Worm (Caenorhabditis elegans) whole organism, late embryonic: ENCODE results near the gene tps-2.
"Not testable (repeated sequence)": the region's sequence is repeated elsewhere in the genome, so short reads cannot be mapped to it uniquely, and the experiment has no call there.

Source experiments
- C08G9.2 ChIP-seq: sonication (generic microtip); optimal IDR thresholded peaks from 2 replicates; lab custom pipeline; 2016; ENCODE audit warnings: mild to moderate bottlenecking, missing genetic modification characterization, moderate library complexity, missing compliant biosample characterization
- K09A11.1 ChIP-seq: sonication (generic microtip); optimal IDR thresholded peaks from 2 replicates; lab custom pipeline; 2017; ENCODE audit warnings: antibody characterized with exemption, mild to moderate bottlenecking, missing genetic modification characterization, missing compliant biosample characterization; ENCODE audit not compliant: insufficient read depth
- Y22D7AL.16 ChIP-seq: sonication (generic microtip); optimal IDR thresholded peaks from 2 replicates; lab custom pipeline; 2016; ENCODE audit warnings: missing genetic modification characterization, missing compliant biosample characterization
- ahr-1 ChIP-seq: sonication (generic microtip); optimal IDR thresholded peaks from 2 replicates; lab custom pipeline; 2016; ENCODE audit warnings: missing genetic modification characterization, missing compliant biosample characterization
- ceh-14 ChIP-seq: sonication (generic microtip); optimal IDR thresholded peaks from 2 replicates; lab custom pipeline; 2016; ENCODE audit warnings: missing genotype, missing genetic modification characterization, missing compliant biosample characterization
- ceh-18 ChIP-seq: sonication (generic microtip); optimal IDR thresholded peaks from 2 replicates; lab custom pipeline; 2016; ENCODE audit warnings: missing genetic modification characterization, missing compliant biosample characterization
- ceh-2 ChIP-seq: sonication (generic microtip); optimal IDR thresholded peaks from 2 replicates; lab custom pipeline; 2016; ENCODE audit warnings: missing genotype, missing genetic modification characterization, missing compliant biosample characterization
- ceh-31 ChIP-seq: sonication (generic microtip); optimal IDR thresholded peaks from 2 replicates; lab custom pipeline; 2016; ENCODE audit warnings: missing genetic modification characterization, missing compliant biosample characterization
- ceh-34 ChIP-seq: sonication (generic microtip); optimal IDR thresholded peaks from 2 replicates; lab custom pipeline; 2016; ENCODE audit warnings: mild to moderate bottlenecking, missing genetic modification characterization, missing compliant biosample characterization
- ceh-45 ChIP-seq: fragments of 200-800 bp; sonication (Bioruptor generic); IDR thresholded peaks from 2 replicates; pipeline ENCODE4 v1.3.6; 2022; ENCODE audit warnings: missing genetic modification reagents, missing genetic modification characterization, missing compliant biosample characterization
- ceh-6 ChIP-seq: fragments of 200-800 bp; sonication (Bioruptor generic); optimal IDR thresholded peaks from 2 replicates; lab custom pipeline; 2018; ENCODE audit warnings: mild to moderate bottlenecking, missing genetic modification characterization, missing compliant biosample characterization
- che-1 ChIP-seq: sonication (generic microtip); optimal IDR thresholded peaks from 2 replicates; lab custom pipeline; 2016; ENCODE audit warnings: mild to moderate bottlenecking, missing genetic modification characterization, missing compliant biosample characterization
- dve-1 ChIP-seq: sonication (generic microtip); optimal IDR thresholded peaks from 2 replicates; lab custom pipeline; 2017; ENCODE audit warnings: antibody characterized with exemption, mild to moderate bottlenecking, missing genetic modification characterization, missing compliant biosample characterization
- elt-2 ChIP-seq: sonication (generic microtip); optimal IDR thresholded peaks from 2 replicates; lab custom pipeline; 2016; ENCODE audit warnings: missing genetic modification reagents, missing genetic modification characterization, missing compliant biosample characterization
- elt-4 ChIP-seq: sonication (generic microtip); optimal IDR thresholded peaks from 2 replicates; lab custom pipeline; 2016; ENCODE audit warnings: missing genetic modification characterization, missing compliant biosample characterization
- ets-4 ChIP-seq: sonication (generic microtip); optimal IDR thresholded peaks from 2 replicates; lab custom pipeline; 2016; ENCODE audit warnings: missing genetic modification characterization, missing compliant biosample characterization
- eyg-1 ChIP-seq: sonication (generic microtip); optimal IDR thresholded peaks from 2 replicates; lab custom pipeline; 2016; ENCODE audit warnings: missing genotype, missing genetic modification characterization, missing compliant biosample characterization
- fax-1 ChIP-seq: sonication (generic microtip); optimal IDR thresholded peaks from 2 replicates; lab custom pipeline; 2016; ENCODE audit warnings: missing genotype, missing genetic modification characterization, missing compliant biosample characterization
- fkh-10 ChIP-seq: fragments of 150-350 bp; optimal IDR thresholded peaks from 2 replicates; lab custom pipeline; 2014; ENCODE audit warnings: missing biosample characterization, missing genetic modification reagents, missing genetic modification characterization
- hlh-15 ChIP-seq: sonication (generic microtip); optimal IDR thresholded peaks from 2 replicates; lab custom pipeline; 2016; ENCODE audit warnings: missing genetic modification characterization, missing compliant biosample characterization
- hlh-8 ChIP-seq: sonication (generic microtip); optimal IDR thresholded peaks from 2 replicates; lab custom pipeline; 2016; ENCODE audit warnings: missing genotype, missing genetic modification characterization, missing compliant biosample characterization
- lin-11 ChIP-seq: fragments of 200-800 bp; sonication (Bioruptor generic); optimal IDR thresholded peaks from 2 replicates; lab custom pipeline; 2018; ENCODE audit warnings: mild to moderate bottlenecking, missing genetic modification characterization, missing compliant biosample characterization
- madf-2 ChIP-seq: sonication (generic microtip); optimal IDR thresholded peaks from 2 replicates; lab custom pipeline; 2017; ENCODE audit warnings: missing genetic modification characterization, missing compliant biosample characterization
- mec-3 ChIP-seq: sonication (generic microtip); optimal IDR thresholded peaks from 2 replicates; lab custom pipeline; 2016; ENCODE audit warnings: borderline replicate concordance, missing genetic modification characterization, missing compliant biosample characterization
- nfya-1 ChIP-seq: sonication (generic microtip); optimal IDR thresholded peaks from 2 replicates; lab custom pipeline; 2017; ENCODE audit warnings: missing genetic modification characterization, mild to moderate bottlenecking, missing compliant biosample characterization, antibody characterized with exemption, moderate library complexity
- npax-4 ChIP-seq: sonication (generic microtip); optimal IDR thresholded peaks from 2 replicates; lab custom pipeline; 2016; ENCODE audit warnings: missing genetic modification characterization, missing compliant biosample characterization
- odd-2 ChIP-seq: sonication (generic microtip); optimal IDR thresholded peaks from 2 replicates; lab custom pipeline; 2017; ENCODE audit warnings: antibody characterized with exemption, mild to moderate bottlenecking, missing genetic modification characterization, missing compliant biosample characterization
- pha-2 ChIP-seq: sonication (generic microtip); optimal IDR thresholded peaks from 2 replicates; lab custom pipeline; 2017; ENCODE audit warnings: mild to moderate bottlenecking, missing genetic modification characterization, missing compliant biosample characterization
- pha-4 ChIP-seq: fragments of 150-350 bp; optimal IDR thresholded peaks from 2 replicates; lab custom pipeline; 2018; ENCODE audit warnings: missing biosample characterization, missing genetic modification reagents, missing genetic modification characterization
- pqm-1 ChIP-seq: sonication (generic microtip); optimal IDR thresholded peaks from 2 replicates; lab custom pipeline; 2016; ENCODE audit warnings: missing genetic modification characterization, missing compliant biosample characterization
- ref-2 ChIP-seq: sonication (generic microtip); optimal IDR thresholded peaks from 2 replicates; lab custom pipeline; 2016; ENCODE audit warnings: missing genetic modification characterization, missing compliant biosample characterization
- rnt-1 ChIP-seq: sonication (generic microtip); optimal IDR thresholded peaks from 2 replicates; lab custom pipeline; 2016; ENCODE audit warnings: missing genetic modification characterization, missing compliant biosample characterization
- sox-2 ChIP-seq: fragments of 200-800 bp; sonication (Bioruptor generic); IDR thresholded peaks from 2 replicates; pipeline ENCODE4 v1.3.6; 2022; ENCODE audit warnings: missing genetic modification reagents, missing genetic modification characterization, missing compliant biosample characterization
- sox-4 ChIP-seq: sonication (generic microtip); optimal IDR thresholded peaks from 2 replicates; lab custom pipeline; 2017; ENCODE audit warnings: mild to moderate bottlenecking, missing genetic modification characterization, inconsistent platforms, missing compliant biosample characterization
- syd-9 ChIP-seq: sonication (generic microtip); optimal IDR thresholded peaks from 2 replicates; lab custom pipeline; 2016; ENCODE audit warnings: mild to moderate bottlenecking, missing genetic modification characterization, moderate library complexity, missing compliant biosample characterization
- tbx-2 ChIP-seq: sonication (generic microtip); optimal IDR thresholded peaks from 2 replicates; lab custom pipeline; 2016; ENCODE audit warnings: missing genetic modification characterization, missing compliant biosample characterization
- tbx-7 ChIP-seq: sonication (generic microtip); optimal IDR thresholded peaks from 2 replicates; lab custom pipeline; 2016; ENCODE audit warnings: missing genotype, missing genetic modification characterization, missing compliant biosample characterization
- ttx-3 ChIP-seq: sonication (generic microtip); optimal IDR thresholded peaks from 2 replicates; lab custom pipeline; 2016; ENCODE audit warnings: missing genetic modification reagents, missing genetic modification characterization, missing compliant biosample characterization
- unc-3 ChIP-seq, 2 experiments: fragments of 200-800 bp in 1 of 2; sonication (Bioruptor generic) in 1 of 2; sonication (generic microtip) in 1 of 2; conservative IDR thresholded peaks in 1 of 2; optimal IDR thresholded peaks in 1 of 2; 2 replicates each; pipeline versions ENCODE4 v1.3.6 to Lab custom; 2016 to 2022; ENCODE audit warnings: missing compliant biosample characterization in 2 of 2, missing genetic modification characterization in 2 of 2, missing genetic modification reagents in 1 of 2
- unc-42 ChIP-seq: sonication (generic microtip); optimal IDR thresholded peaks from 2 replicates; lab custom pipeline; 2016; ENCODE audit warnings: missing genotype, missing genetic modification characterization, missing compliant biosample characterization
- unc-86 ChIP-seq: sonication (generic microtip); optimal IDR thresholded peaks from 2 replicates; lab custom pipeline; 2016; ENCODE audit warnings: missing genetic modification characterization, missing compliant biosample characterization
- zip-5 ChIP-seq: sonication (generic microtip); optimal IDR thresholded peaks from 2 replicates; lab custom pipeline; 2016; ENCODE audit warnings: missing genetic modification characterization, missing compliant biosample characterization
- ztf-16 ChIP-seq: sonication (generic microtip); optimal IDR thresholded peaks from 2 replicates; lab custom pipeline; 2017; ENCODE audit warnings: missing genetic modification characterization, missing compliant biosample characterization

Gene tps-2

DNA sequence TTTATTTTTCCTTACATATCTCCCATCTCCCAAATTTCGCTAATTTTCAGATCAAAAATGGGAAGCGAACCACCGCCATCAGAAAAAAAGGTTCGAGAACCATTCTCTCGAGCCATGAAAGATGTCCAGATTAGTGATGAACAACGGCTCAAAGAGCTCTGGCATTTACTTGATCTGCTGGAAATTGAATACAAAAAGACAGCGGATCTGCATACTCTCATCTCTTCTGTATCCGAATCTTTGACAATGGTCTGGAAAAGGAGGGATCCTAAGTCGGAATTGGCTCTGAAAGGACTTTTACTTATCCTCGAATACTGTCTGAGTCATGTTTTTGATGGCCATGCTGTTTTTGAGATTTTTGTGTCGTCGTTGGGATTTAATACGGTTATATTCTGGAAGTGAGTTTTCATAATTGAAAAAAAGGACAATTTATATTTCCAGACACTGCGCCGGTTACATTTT is at the start of gene tps-2:
Gene tps-2 (plus strand): TSS at position 51 of the 462 bp plus-strand sequence.
- TF ChIP-seq che-1 (tag; lab: Kevin White, UChicago) (no peak), nfya-1 (tag; lab: Kevin White, UChicago) (no peak), zip-5 (tag; lab: Kevin White, UChicago) (no peak), fkh-10 (GFP tag; lab: Kevin White, UChicago) (no peak), C08G9.2 (tag; lab: Kevin White, UChicago) (no peak), lin-11 (no peak), mec-3 (tag; lab: Kevin White, UChicago) (no peak), ref-2 (tag; lab: Kevin White, UChicago) (no peak), ceh-14 (tag; lab: Kevin White, UChicago) (no peak), ttx-3 (no peak), pha-2 (no peak), K09A11.1 (tag; lab: Kevin White, UChicago) (no peak), npax-4 (no peak)

- TF ChIP-seq elt-4 (tag; lab: Kevin White, UChicago) (no peak), ceh-2 (tag; lab: Kevin White, UChicago) (no peak), dve-1 (tag; lab: Kevin White, UChicago) (no peak), ets-4 (no peak), ceh-6 (GFP tag; lab: Kevin White, UChicago) (no peak), pha-4 (tag; lab: Kevin White, UChicago) (no peak), syd-9 (tag; lab: Kevin White, UChicago) (no peak), unc-42 (tag; lab: Kevin White, UChicago) (no peak), sox-4 (tag; lab: Kevin White, UChicago) (no peak), hlh-15 (tag; lab: Kevin White, UChicago) (no peak), Y22D7AL.16 (tag; lab: Kevin White, UChicago) (no peak), eyg-1 (tag; lab: Kevin White, UChicago) (no peak), ahr-1 (tag; lab: Kevin White, UChicago) (no peak), ttx-3 (no peak), ref-2 (tag; lab: Kevin White, UChicago) (no peak), odd-2 (tag; lab: Kevin White, UChicago) (no peak), K09A11.1 (tag; lab: Kevin White, UChicago) (no peak)
Observed at ce11 chrII:14555019-14555418, 45.7 kb upstream of the tps-2 start.

DNA sequence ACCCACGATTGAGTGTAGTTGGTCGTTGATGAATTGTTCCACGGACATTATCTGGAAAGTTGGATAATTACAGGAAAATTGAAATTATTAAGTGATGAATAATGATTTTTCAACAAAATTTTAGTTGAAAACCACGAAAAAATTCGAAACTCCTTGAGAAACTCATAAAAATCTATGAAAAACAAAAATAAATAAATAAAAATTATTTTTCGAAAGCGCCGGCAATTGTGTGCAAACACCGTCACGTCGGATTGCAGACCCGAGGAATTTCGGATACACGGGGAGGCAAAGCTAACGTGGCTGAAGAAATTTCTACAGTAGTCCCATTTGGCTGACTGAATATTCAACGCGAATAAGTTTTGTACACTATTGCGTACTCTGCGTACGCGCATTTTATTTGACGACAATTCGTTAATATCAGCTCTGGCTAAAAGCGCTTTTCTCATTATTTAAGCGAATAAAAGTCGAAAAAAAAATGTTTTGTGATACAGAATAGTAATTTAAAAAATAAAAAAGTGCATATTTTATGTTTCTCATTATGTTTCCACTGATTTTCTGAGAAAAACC is 39.1 kb upstream of the tps-2 start, which contains the start of gene mog-4:
Gene mog-4 (minus strand): TSS at position 51 of the 567 bp plus-strand sequence.
- TF ChIP-seq ceh-18 (tag; lab: Kevin White, UChicago) (peak; percentile 85), rnt-1 (peak; percentile 57), ceh-31 (tag; lab: Kevin White, UChicago) (peak; percentile 91), elt-2 (tag; lab: Kevin White, UChicago) (peak; percentile 60), dve-1 (tag; lab: Kevin White, UChicago) (peak; percentile 5), tbx-2 (peak; percentile 74), ztf-16 (tag; lab: Kevin White, UChicago) (peak; percentile 60), madf-2 (tag; lab: Kevin White, UChicago) (peak; percentile 50), pqm-1 (tag; lab: Kevin White, UChicago) (peak; percentile 86), nfya-1 (tag; lab: Kevin White, UChicago) (peak; percentile 72), unc-3 (GFP tag; conservative IDR thresholded peaks at IDR 0.05; lab: Robert Waterston, UW) (peak; percentile 62; the same call in 1 of the 2 replicates), ceh-45 (GFP tag; lab: Robert Waterston, UW) (peak; percentile 69; the same call in 1 of the 2 replicates), hlh-8 (tag; lab: Kevin White, UChicago) (peak; percentile 78), zip-5 (tag; lab: Kevin White, UChicago) (peak; percentile 41), sox-2 (GFP tag; lab: Robert Waterston, UW) (peak; percentile 13), unc-42 (tag; lab: Kevin White, UChicago) (peak; percentile 89), ceh-14 (tag; lab: Kevin White, UChicago) (peak; percentile 82), ref-2 (tag; lab: Kevin White, UChicago) (peak; percentile 60), ceh-34 (tag; lab: Kevin White, UChicago) (peak; percentile 76), C08G9.2 (tag; lab: Kevin White, UChicago) (peak; percentile 89), Y22D7AL.16 (tag; lab: Kevin White, UChicago) (peak; percentile 9), pha-2 (peak; percentile 15), fax-1 (tag; lab: Kevin White, UChicago) (peak; percentile 47), unc-86 (tag; lab: Kevin White, UChicago) (peak; percentile 54), ets-4 (peak; percentile 80), ceh-2 (tag; lab: Kevin White, UChicago) (peak; percentile 65), tbx-7 (tag; lab: Kevin White, UChicago) (peak; percentile 67)
- not testable (repeated sequence) for TF ChIP-seq unc-3 (tag; optimal IDR thresholded peaks at IDR 0.05; lab: Kevin White, UChicago)
